Fruit fly (Drosophila melanogaster): ENCODE measurements around the gene Galk.

Galk gene

dm6 chr3L:8950955-8951354, 34.9 kb downstream of the Galk start (continued):
- TF ChIP-seq vvl (GFP tag; IDR thresholded peaks at IDR 0.05) (0 out of 2 replicates have a peak, but pooled peaks have one; percentile 52), Rfx (GFP tag; IDR thresholded peaks at IDR 0.05) (peak; percentile 20; the same call in 1 of the 2 replicates), CG6854 (GFP tag; optimal IDR thresholded peaks at IDR 0.05) (peak; percentile 4), CG34422 (GFP tag; IDR thresholded peaks at IDR 0.05) (0 out of 3 replicates have a peak, but pooled peaks have one; percentile 19), Elba2 (GFP tag; optimal IDR thresholded peaks at IDR 0.05) (no peak), Fer3 (tag; optimal IDR thresholded peaks at IDR 0.05) (peak; percentile 55), nerfin-1 (tag; optimal IDR thresholded peaks at IDR 0.05) (peak; percentile 46), YL-1 (GFP tag; optimal IDR thresholded peaks at IDR 0.05) (peak; percentile 1), CG7786 (GFP tag; optimal IDR thresholded peaks at IDR 0.05) (no peak), CG10209 (GFP tag; optimal IDR thresholded peaks at IDR 0.05) (peak; percentile 59), CG10979 (tag; optimal IDR thresholded peaks at IDR 0.05) (peak; percentile 71), CG18262 (tag; optimal IDR thresholded peaks at IDR 0.05) (peak; percentile 81), fd3F (GFP tag; optimal IDR thresholded peaks at IDR 0.05) (peak; percentile 53), tap (tag; optimal IDR thresholded peaks at IDR 0.05) (peak; percentile 52), PHDP (tag; optimal IDR thresholded peaks at IDR 0.05) (peak; percentile 59), CG13296 (GFP tag; optimal IDR thresholded peaks at IDR 0.05) (peak; percentile 50), CG9437 (GFP tag; optimal IDR thresholded peaks at IDR 0.05) (peak; percentile 62), crp (GFP tag; optimal IDR thresholded peaks at IDR 0.05) (no peak), CG14860 (GFP tag; IDR thresholded peaks at IDR 0.05; ENCODE audit: partially characterized antibody) (no peak), sc (optimal IDR thresholded peaks at IDR 0.05) (no peak), sc (GFP tag; optimal IDR thresholded peaks at IDR 0.05) (no peak), gsb-n (tag; optimal IDR thresholded peaks at IDR 0.05) (peak; percentile 31), CG8359 (GFP tag; optimal IDR thresholded peaks at IDR 0.05; ENCODE audit: borderline replicate concordance) (peak; percentile 45), ttk (GFP tag; IDR thresholded peaks at IDR 0.05) (0 out of 2 replicates have a peak, but pooled peaks have one; percentile 23), ind (GFP tag; optimal IDR thresholded peaks at IDR 0.05) (peak; percentile 57), CG33213 (GFP tag; optimal IDR thresholded peaks at IDR 0.05) (no peak), stc (GFP tag; IDR thresholded peaks at IDR 0.05) (peak; percentile 41; the same call in 1 of the 2 replicates), Hr3 (GFP tag; optimal IDR thresholded peaks at IDR 0.05) (peak; percentile 60), peb (GFP tag; IDR thresholded peaks at IDR 0.05) (no peak), wor (GFP tag; IDR thresholded peaks at IDR 0.05) (0 out of 2 replicates have a peak, but pooled peaks have one; percentile 23), p53 (GFP tag; optimal IDR thresholded peaks at IDR 0.05) (no peak), nerfin-2 (GFP tag; IDR thresholded peaks at IDR 0.05; ENCODE audit: partially characterized antibody) (no peak), Spps (tag; optimal IDR thresholded peaks at IDR 0.05) (no peak), CG6765 (GFP tag; optimal IDR thresholded peaks at IDR 0.05) (peak; percentile 6), vfl (GFP tag; optimal IDR thresholded peaks at IDR 0.05) (no peak), CG11723 (GFP tag; optimal IDR thresholded peaks at IDR 0.05) (peak; percentile 5), CG18619 (GFP tag; optimal IDR thresholded peaks at IDR 0.05) (peak; percentile 16), Ada2b (GFP tag; IDR thresholded peaks at IDR 0.05) (peak; percentile 29; the same call in 1 of the 2 replicates), br (optimal IDR thresholded peaks at IDR 0.05) (no peak), tgo (GFP tag; IDR thresholded peaks at IDR 0.05) (peak; percentile 38; the same call in 1 of the 3 replicates), CG7556 (GFP tag; optimal IDR thresholded peaks at IDR 0.05) (peak; percentile 74), CG2712 (tag; optimal IDR thresholded peaks at IDR 0.05) (peak; percentile 76), CG6254 (GFP tag; optimal IDR thresholded peaks at IDR 0.05) (peak; percentile 29), CG17829 (tag; optimal IDR thresholded peaks at IDR 0.05) (peak; percentile 69), CG32772 (GFP tag; IDR thresholded peaks at IDR 0.05) (0 out of 2 replicates have a peak, but pooled peaks have one; percentile 26), CoRest (tag; optimal IDR thresholded peaks at IDR 0.05) (peak; percentile 78), CG30403 (GFP tag; optimal IDR thresholded peaks at IDR 0.05) (peak; percentile 26), scrt (GFP tag; optimal IDR thresholded peaks at IDR 0.05) (peak; percentile 28), Nf-YB (GFP tag; optimal IDR thresholded peaks at IDR 0.05) (peak; percentile 26), CG18599 (GFP tag; optimal IDR thresholded peaks at IDR 0.05) (peak; percentile 56)
